Fruit fly (Drosophila melanogaster) whole organism, embryonic: Measurements from ENCODE around the gene Pez.

Experiments used
- Atf6 ChIP-seq: fragments of 200-800 bp; sonication (Bioruptor generic); IDR thresholded peaks from 2 replicates; pipeline ENCODE4 v1.3.6; 2022; ENCODE audit warnings: missing biosample characterization, missing genetic modification characterization
- Bdp1 ChIP-seq: fragments of 200-800 bp; sonication (Bioruptor generic); optimal IDR thresholded peaks from 3 replicates; lab custom pipeline; 2016; ENCODE audit warnings: missing biosample characterization, missing genetic modification characterization
- Blimp-1 ChIP-seq: fragments of 200-800 bp; sonication (Bioruptor generic); optimal IDR thresholded peaks from 3 replicates; lab custom pipeline; 2018; ENCODE audit warnings: missing biosample characterization, missing genetic modification characterization, mild to moderate bottlenecking, moderate library complexity, missing genetic modification reagents
- CG1024 ChIP-seq: fragments of 200-800 bp; sonication (Bioruptor generic); IDR thresholded peaks from 2 replicates; pipeline ENCODE4 v1.3.6; 2022; ENCODE audit warnings: missing biosample characterization, missing genetic modification characterization
- CG10431 ChIP-seq: fragments of 200-800 bp; sonication (Bioruptor generic); optimal IDR thresholded peaks from 3 replicates; lab custom pipeline; 2018; ENCODE audit warnings: missing biosample characterization, mild to moderate bottlenecking, missing genetic modification characterization
- CG10543 ChIP-seq: fragments of 200-800 bp; sonication (Bioruptor generic); optimal IDR thresholded peaks from 3 replicates; lab custom pipeline; 2017; ENCODE audit warnings: missing biosample characterization, mild to moderate bottlenecking, missing genetic modification characterization, moderate library complexity
- CG10959 ChIP-seq: fragments of 200-800 bp; sonication (Bioruptor generic); IDR thresholded peaks from 2 replicates; pipeline ENCODE4 v1.3.6; 2022; ENCODE audit warnings: missing biosample characterization, missing genetic modification characterization
- CG11695 ChIP-seq: fragments of 200-800 bp; sonication (Bioruptor generic); IDR thresholded peaks from 3 replicates; pipeline ENCODE4 v1.3.6; 2022; ENCODE audit warnings: missing biosample characterization, missing genetic modification characterization
- CG12744 ChIP-seq: fragments of 200-800 bp; sonication (Bioruptor generic); optimal IDR thresholded peaks from 2 replicates; lab custom pipeline; 2016; ENCODE audit warnings: missing biosample characterization, missing genetic modification characterization
- CG14014 ChIP-seq: fragments of 200-800 bp; sonication (Bioruptor generic); IDR thresholded peaks from 2 replicates; pipeline ENCODE4 v1.3.6; 2022; ENCODE audit warnings: missing biosample characterization, missing genetic modification characterization
- CG14710 ChIP-seq: fragments of 200-800 bp; sonication (Bioruptor generic); optimal IDR thresholded peaks from 3 replicates; lab custom pipeline; 2019; ENCODE audit warnings: missing biosample characterization, mild to moderate bottlenecking, missing genetic modification characterization, moderate library complexity
- CG1529 ChIP-seq: fragments of 200-800 bp; sonication (Bioruptor generic); optimal IDR thresholded peaks from 3 replicates; lab custom pipeline; 2018; ENCODE audit warnings: missing biosample characterization, missing genetic modification characterization
- CG17328 ChIP-seq: fragments of 200-800 bp; sonication (Bioruptor generic); IDR thresholded peaks from 2 replicates; pipeline ENCODE4 v1.3.6; 2022; ENCODE audit warnings: missing biosample characterization, missing genetic modification characterization
- CG18476 ChIP-seq: fragments of 200-800 bp; sonication (Bioruptor generic); optimal IDR thresholded peaks from 2 replicates; lab custom pipeline; 2016; ENCODE audit warnings: missing biosample characterization, mild to moderate bottlenecking, missing genetic modification characterization
- CG30431 ChIP-seq: fragments of 200-800 bp; sonication (Bioruptor generic); optimal IDR thresholded peaks from 2 replicates; lab custom pipeline; 2017; ENCODE audit warnings: missing biosample characterization, missing genetic modification characterization
- CG31388 ChIP-seq: fragments of 200-800 bp; sonication (Bioruptor generic); optimal IDR thresholded peaks from 2 replicates; lab custom pipeline; 2016; ENCODE audit warnings: missing biosample characterization, missing genetic modification characterization
- CG3726 ChIP-seq: fragments of 200-800 bp; sonication (Bioruptor generic); IDR thresholded peaks from 3 replicates; pipeline ENCODE4, ENCODE4 v1.3.6; 2022; ENCODE audit warnings: missing biosample characterization, missing genetic modification characterization
- CG3995 ChIP-seq: fragments of 200-800 bp; sonication (Bioruptor generic); optimal IDR thresholded peaks from 3 replicates; lab custom pipeline; 2016; ENCODE audit warnings: missing biosample characterization, missing genetic modification characterization
- CG4707 ChIP-seq: fragments of 200-800 bp; sonication (Bioruptor generic); optimal IDR thresholded peaks from 2 replicates; lab custom pipeline; 2018; ENCODE audit warnings: missing biosample characterization, mild to moderate bottlenecking, missing genetic modification characterization, moderate library complexity
- CG6272 ChIP-seq: fragments of 200-800 bp; sonication (Bioruptor generic); IDR thresholded peaks from 2 replicates; pipeline ENCODE4 v1.3.6; 2022; ENCODE audit warnings: missing biosample characterization, missing genetic modification characterization
- CG6854 ChIP-seq: fragments of 200-800 bp; sonication (Bioruptor generic); optimal IDR thresholded peaks from 3 replicates; lab custom pipeline; 2017; ENCODE audit warnings: missing biosample characterization, mild to moderate bottlenecking, missing genetic modification characterization
- CG7963 ChIP-seq: fragments of 200-800 bp; sonication (Bioruptor generic); IDR thresholded peaks from 3 replicates; pipeline ENCODE4 v1.3.6; 2022; ENCODE audit warnings: missing biosample characterization, missing genetic modification characterization; ENCODE audit not compliant: partially characterized antibody
- CG9797 ChIP-seq: fragments of 200-800 bp; sonication (Bioruptor generic); optimal IDR thresholded peaks from 3 replicates; lab custom pipeline; 2018; ENCODE audit warnings: missing biosample characterization, mild to moderate bottlenecking, missing genetic modification characterization
- E2f1 ChIP-seq: fragments of 200-800 bp; sonication (Bioruptor generic); IDR thresholded peaks from 2 replicates; pipeline ENCODE4 v1.3.6; 2022; ENCODE audit warnings: missing biosample characterization, missing genetic modification characterization
- Ets65A ChIP-seq: fragments of 200-800 bp; sonication (Bioruptor generic); peaks from one replicate; lab custom pipeline; 2016; ENCODE audit warnings: missing biosample characterization, missing genetic modification characterization
- HLH4C ChIP-seq: fragments of 200-800 bp; sonication (Bioruptor generic); IDR thresholded peaks from 3 replicates; pipeline ENCODE4 v1.3.6; 2022; ENCODE audit warnings: missing biosample characterization, missing genetic modification characterization; ENCODE audit not compliant: partially characterized antibody
- Hey ChIP-seq: fragments of 200-800 bp; sonication (Bioruptor generic); optimal IDR thresholded peaks from 3 replicates; lab custom pipeline; 2018; ENCODE audit warnings: missing biosample characterization, mild to moderate bottlenecking, missing genetic modification characterization
- Optix ChIP-seq: fragments of 200-800 bp; sonication (Bioruptor generic); IDR thresholded peaks from 3 replicates; pipeline ENCODE4 v1.3.6; 2022; ENCODE audit warnings: missing biosample characterization, missing genetic modification characterization
- Sry-δ ChIP-seq: fragments of 200-800 bp; sonication (Bioruptor generic); optimal IDR thresholded peaks from 2 replicates; lab custom pipeline; 2016; ENCODE audit warnings: missing biosample characterization, missing genetic modification characterization
- ac ChIP-seq: fragments of 200-800 bp; sonication (Bioruptor generic); optimal IDR thresholded peaks from 3 replicates; lab custom pipeline; 2017; ENCODE audit warnings: missing biosample characterization, mild to moderate bottlenecking, missing genetic modification characterization
- bab2 ChIP-seq: fragments of 200-800 bp; sonication (Bioruptor generic); optimal IDR thresholded peaks from 2 replicates; lab custom pipeline; 2016; ENCODE audit warnings: missing biosample characterization, missing genetic modification characterization
- bowl ChIP-seq: fragments of 200-800 bp; sonication (Bioruptor generic); IDR thresholded peaks from 2 replicates; pipeline ENCODE4 v1.3.6; 2022; ENCODE audit warnings: missing biosample characterization, missing genetic modification characterization
- chif ChIP-seq, 2 experiments: fragments of 200-800 bp; sonication (Bioruptor generic); optimal IDR thresholded peaks; 3 replicates each; lab custom pipeline; 2016; ENCODE audit warnings: missing biosample characterization in 2 of 2, missing genetic modification characterization in 2 of 2
- gt ChIP-seq: fragments of 200-800 bp; sonication (Bioruptor generic); IDR thresholded peaks from 2 replicates; pipeline ENCODE4 v1.3.6; 2022; ENCODE audit warnings: missing biosample characterization, missing genetic modification characterization
- h ChIP-seq: fragments of >200 bp; optimal IDR thresholded peaks from 2 replicates; lab custom pipeline; 2017
- insv ChIP-seq, 2 experiments: fragments of 200-800 bp; sonication (Bioruptor generic); optimal IDR thresholded peaks; 3 replicates each; lab custom pipeline; 2016 to 2018; ENCODE audit warnings: missing biosample characterization in 2 of 2, missing genetic modification characterization in 2 of 2
- inv ChIP-seq: fragments of 200-800 bp; sonication (Bioruptor generic); IDR thresholded peaks from 2 replicates; pipeline ENCODE4 v1.3.6; 2022; ENCODE audit warnings: missing biosample characterization, missing genetic modification characterization; ENCODE audit not compliant: partially characterized antibody
- maf-S ChIP-seq: fragments of 200-800 bp; sonication (Bioruptor generic); optimal IDR thresholded peaks from 2 replicates; lab custom pipeline; 2016; ENCODE audit warnings: missing biosample characterization, missing genetic modification characterization
- nerfin-1 ChIP-seq: fragments of 200-800 bp; sonication (Bioruptor generic); optimal IDR thresholded peaks from 3 replicates; lab custom pipeline; 2019; ENCODE audit warnings: missing biosample characterization, mild to moderate bottlenecking, missing genetic modification characterization, moderate library complexity
- oc ChIP-seq: fragments of 200-800 bp; sonication (Bioruptor generic); optimal IDR thresholded peaks from 2 replicates; lab custom pipeline; 2018; ENCODE audit warnings: missing biosample characterization, mild to moderate bottlenecking, missing genetic modification characterization, moderate library complexity
- pho ChIP-seq: fragments of 200-800 bp; sonication (Bioruptor generic); optimal IDR thresholded peaks from 2 replicates; lab custom pipeline; 2016; ENCODE audit warnings: missing biosample characterization, missing genetic modification characterization
- pnt ChIP-seq: fragments of 200-800 bp; sonication (Bioruptor generic); optimal IDR thresholded peaks from 3 replicates; lab custom pipeline; 2016; ENCODE audit warnings: missing biosample characterization, missing genetic modification characterization
- pros ChIP-seq: fragments of 200-800 bp; sonication (Bioruptor generic); optimal IDR thresholded peaks from 3 replicates; lab custom pipeline; 2019; ENCODE audit warnings: missing biosample characterization, mild to moderate bottlenecking, missing genetic modification characterization, moderate library complexity
- shn ChIP-seq: fragments of 200-800 bp; sonication (Bioruptor generic); optimal IDR thresholded peaks from 3 replicates; lab custom pipeline; 2016; ENCODE audit warnings: missing biosample characterization, missing genetic modification characterization
- tin ChIP-seq: fragments of 200-800 bp; sonication (Bioruptor generic); optimal IDR thresholded peaks from 3 replicates; lab custom pipeline; 2016; ENCODE audit warnings: missing biosample characterization, missing genetic modification characterization
- tx ChIP-seq: fragments of 200-800 bp; sonication (Bioruptor generic); optimal IDR thresholded peaks from 2 replicates; lab custom pipeline; 2016; ENCODE audit warnings: missing biosample characterization, missing genetic modification characterization
- vnd ChIP-seq: fragments of 200-800 bp; sonication (Bioruptor generic); IDR thresholded peaks from 3 replicates; pipeline ENCODE4 v1.3.6; 2022; ENCODE audit warnings: missing biosample characterization, missing genetic modification characterization; ENCODE audit not compliant: partially characterized antibody
- wek ChIP-seq: fragments of 200-800 bp; sonication (Bioruptor generic); optimal IDR thresholded peaks from 3 replicates; lab custom pipeline; 2018; ENCODE audit warnings: missing biosample characterization, mild to moderate bottlenecking, missing genetic modification characterization, moderate library complexity
- yki ChIP-seq: fragments of >200 bp; optimal IDR thresholded peaks from 3 replicates; lab custom pipeline; 2018
- z ChIP-seq: fragments of 200-800 bp; sonication (Bioruptor generic); IDR thresholded peaks from 3 replicates; pipeline ENCODE4 v1.3.6; 2022; ENCODE audit warnings: missing biosample characterization, missing genetic modification characterization
- zen2 ChIP-seq: fragments of 200-800 bp; sonication (Bioruptor generic); IDR thresholded peaks from 3 replicates; pipeline ENCODE4 v1.3.6; 2022; ENCODE audit warnings: missing biosample characterization, missing genetic modification characterization; ENCODE audit not compliant: partially characterized antibody

Gene Pez

dm6 chr2L:6323536-6324385 lies 14.7 kb downstream of the Pez start, which contains the start of gene PDZ-GEF (continued):
- no peak for TF ChIP-seq CG10543 (GFP tag; lab: Kevin White, UChicago)
- peak; percentile 32 for TF ChIP-seq CG4707
- TF ChIP-seq maf-S (GFP tag; lab: Kevin White, UChicago) = peak; percentile 20
- peak; percentile 22 for TF ChIP-seq tx (GFP tag; lab: Kevin White, UChicago)
- TF ChIP-seq shn (GFP tag; lab: Kevin White, UChicago) = peak; percentile 53
- peak; percentile 26 for TF ChIP-seq CG31388 (GFP tag; lab: Kevin White, UChicago)
- no peak for TF ChIP-seq CG10431 (GFP tag; lab: Kevin White, UChicago)
- no peak for TF ChIP-seq gt (GFP tag; lab: Robert Waterston, UW)
- TF ChIP-seq CG3995 (GFP tag; lab: Kevin White, UChicago) = no peak
- TF ChIP-seq pnt (GFP tag; lab: Kevin White, UChicago) = peak; percentile 32
- TF ChIP-seq CG30431 = no peak
- TF ChIP-seq oc (tag; lab: Kevin White, UChicago) = no peak
- TF ChIP-seq CG18476 = no peak
- 0 out of 2 replicates have a peak, but pooled peaks have one; percentile 33 for TF ChIP-seq inv (GFP tag; lab: Robert Waterston, UW)
- TF ChIP-seq Blimp-1 (GFP tag; lab: Kevin White, UChicago) = peak; percentile 46
- TF ChIP-seq CG9797 (GFP tag; lab: Kevin White, UChicago) = peak; percentile 95
- TF ChIP-seq CG6854 (GFP tag; lab: Kevin White, UChicago) = peak; percentile 7
- peak; percentile 99 for TF ChIP-seq CG14710 (tag; lab: Kevin White, UChicago)
- no peak for TF ChIP-seq E2f1
- no peak for TF ChIP-seq CG3726 (GFP tag; lab: Robert Waterston, UW)
- peak; percentile 51 for TF ChIP-seq bab2 (GFP tag; lab: Kevin White, UChicago)
- no peak for TF ChIP-seq CG6272
- no peak for TF ChIP-seq CG1529 (GFP tag; lab: Kevin White, UChicago)
- TF ChIP-seq CG17328 (GFP tag; lab: Robert Waterston, UW) = peak; percentile 50; the same call in 1 of the 2 replicates
- TF ChIP-seq insv (GFP tag; optimal IDR thresholded peaks at IDR 0.05; lab: Kevin White, UChicago) = peak in 1 of 2 experiments; percentile 72
- no peak; the same call in 2 of the 3 replicates for TF ChIP-seq HLH4C (GFP tag; lab: Robert Waterston, UW)
- no peak for TF ChIP-seq Optix (GFP tag; lab: Robert Waterston, UW)
- no peak for TF ChIP-seq CG10959 (GFP tag; lab: Robert Waterston, UW)
- peak; percentile 99 for TF ChIP-seq nerfin-1 (tag; lab: Kevin White, UChicago)
- TF ChIP-seq CG14014 (GFP tag; lab: Robert Waterston, UW) = peak; percentile 47; the same call in 1 of the 2 replicates
- no peak for TF ChIP-seq pho (GFP tag; lab: Kevin White, UChicago)
- peak; percentile 62 for TF ChIP-seq tin (GFP tag; lab: Kevin White, UChicago)
- TF ChIP-seq Ets65A = peak; percentile 92
- TF ChIP-seq CG1024 = 0 out of 2 replicates have a peak, but pooled peaks have one; percentile 21
- TF ChIP-seq, all 482 proteins: peak for 214

DNA sequence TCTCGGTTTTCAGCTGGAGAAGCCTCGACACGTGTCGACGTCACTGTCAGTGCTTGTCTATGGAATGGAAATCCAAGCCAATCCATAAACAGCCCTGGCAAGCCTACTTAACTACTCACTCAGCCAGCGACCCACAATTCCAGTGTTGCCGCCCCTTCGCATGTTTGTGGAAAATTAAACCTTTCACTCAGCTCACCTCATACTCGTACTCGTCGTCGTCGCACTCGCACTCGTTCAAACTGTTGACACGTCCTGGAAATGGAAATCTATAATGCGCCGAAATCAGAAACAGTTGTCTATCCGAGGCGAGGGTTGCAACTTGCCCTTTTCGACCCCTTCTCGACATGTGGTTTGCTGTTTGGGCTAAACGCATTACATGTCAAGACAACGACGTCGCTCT lies 19.4 kb downstream of the Pez start:
- TF ChIP-seq Hey (tag; lab: Kevin White, UChicago) (peak; percentile 76), pros (GFP tag; lab: Kevin White, UChicago) (peak; percentile 71), chif (GFP tag; optimal IDR thresholded peaks at IDR 0.05; lab: Kevin White, UChicago) (no peak), z (GFP tag; lab: Robert Waterston, UW) (peak; percentile 72), ac (no peak), h (lab: Kevin White, UChicago) (no peak), wek (GFP tag; lab: Kevin White, UChicago) (no peak), CG12744 (no peak), bowl (GFP tag; lab: Robert Waterston, UW) (no peak), Atf6 (no peak), vnd (GFP tag; lab: Robert Waterston, UW) (no peak), CG7963 (GFP tag; lab: Robert Waterston, UW) (no peak), yki (lab: Kevin White, UChicago) (no peak), Bdp1 (no peak), zen2 (GFP tag; lab: Robert Waterston, UW) (no peak), CG11695 (GFP tag; lab: Robert Waterston, UW) (no peak), Sry-δ (GFP tag; lab: Kevin White, UChicago) (no peak), inv (GFP tag; lab: Robert Waterston, UW) (no peak)
